Worm (Caenorhabditis elegans): ENCODE data around the gene C05C10.5.

ce11 chrII:9966954-9967353 lies 28.1 kb downstream of the C05C10.5 start, which contains the start of gene dtmk-1:
- no peak for TF ChIP-seq flt-1 (GFP tag; IDR thresholded peaks at IDR 0.05)
- TF ChIP-seq ztf-23 (GFP tag; IDR thresholded peaks at IDR 0.05), result no peak
- TF ChIP-seq ztf-29 (GFP tag; IDR thresholded peaks at IDR 0.05), result no peak

Measured in whole organism, midembryonic.